Worm (Caenorhabditis elegans) whole organism, L4 larva: ENCODE data around the gene Y71H2AM.1.
"Not testable (repeated sequence)": the region's sequence is repeated elsewhere in the genome, so short reads cannot be mapped to it uniquely, and the experiment has no call there.

Source experiments
- T26A8.4 ChIP-seq: fragments of 200-800 bp; sonication (Bioruptor generic); IDR thresholded peaks from 2 replicates; pipeline ENCODE4 v1.3.6; 2022; ENCODE audit warnings: missing genetic modification characterization, missing compliant biosample characterization
- daf-16 ChIP-seq, 3 experiments: sonication (generic microtip); optimal IDR thresholded peaks; 2 replicates each; lab custom pipeline; 2016 to 2017; ENCODE audit warnings: missing genetic modification characterization in 3 of 3, missing genetic modification reagents in 3 of 3, mild to moderate bottlenecking in 2 of 3, missing compliant biosample characterization in 2 of 3, missing biosample characterization in 1 of 3, moderate library complexity in 1 of 3
- dmd-9 ChIP-seq: fragments of 200-800 bp; sonication (Bioruptor generic); IDR thresholded peaks from 2 replicates; pipeline ENCODE4 v1.3.6; 2022; ENCODE audit warnings: missing genetic modification reagents, missing genetic modification characterization, missing compliant biosample characterization
- dpl-1 ChIP-seq: fragments of 150-350 bp; optimal IDR thresholded peaks from 2 replicates; lab custom pipeline; 2014; ENCODE audit warnings: missing biosample characterization, missing genetic modification reagents, missing genetic modification characterization
- dve-1 ChIP-seq: sonication (generic microtip); optimal IDR thresholded peaks from 2 replicates; lab custom pipeline; 2017; ENCODE audit warnings: antibody characterized with exemption, mild to moderate bottlenecking, missing genetic modification characterization, missing compliant biosample characterization; ENCODE audit not compliant: insufficient read depth
- hlh-11 ChIP-seq: fragments of 200-800 bp; sonication (Bioruptor generic); optimal IDR thresholded peaks from 2 replicates; lab custom pipeline; 2018; ENCODE audit warnings: mild to moderate bottlenecking, missing genetic modification characterization, missing compliant biosample characterization
- lin-29 ChIP-seq: fragments of 200-800 bp; sonication (Bioruptor generic); IDR thresholded peaks from 2 replicates; pipeline ENCODE4 v1.3.6; 2022; ENCODE audit warnings: missing genetic modification reagents, missing genetic modification characterization, missing compliant biosample characterization
- lsy-2 ChIP-seq, 2 experiments: fragments of 150-350 bp in 1 of 2; sonication (generic microtip) in 1 of 2; optimal IDR thresholded peaks; 2 replicates each; lab custom pipeline; 2014 to 2017; ENCODE audit warnings: missing biosample characterization in 2 of 2, missing genetic modification characterization in 2 of 2
- madf-5 ChIP-seq, 2 experiments: fragments of 200-800 bp; sonication (Bioruptor generic); IDR thresholded peaks; 2 replicates each; pipeline ENCODE4 v1.3.6; 2022; ENCODE audit warnings: missing compliant biosample characterization in 2 of 2, missing genetic modification characterization in 2 of 2
- nhr-41 ChIP-seq: fragments of 200-800 bp; sonication (Bioruptor generic); IDR thresholded peaks from 2 replicates; pipeline ENCODE4 v1.3.6; 2022; ENCODE audit warnings: missing genetic modification reagents, missing genetic modification characterization, missing compliant biosample characterization
- zag-1 ChIP-seq: fragments of 150-350 bp; optimal IDR thresholded peaks from 2 replicates; lab custom pipeline; 2014; ENCODE audit warnings: missing biosample characterization, missing genetic modification characterization

Gene Y71H2AM.1

DNA sequence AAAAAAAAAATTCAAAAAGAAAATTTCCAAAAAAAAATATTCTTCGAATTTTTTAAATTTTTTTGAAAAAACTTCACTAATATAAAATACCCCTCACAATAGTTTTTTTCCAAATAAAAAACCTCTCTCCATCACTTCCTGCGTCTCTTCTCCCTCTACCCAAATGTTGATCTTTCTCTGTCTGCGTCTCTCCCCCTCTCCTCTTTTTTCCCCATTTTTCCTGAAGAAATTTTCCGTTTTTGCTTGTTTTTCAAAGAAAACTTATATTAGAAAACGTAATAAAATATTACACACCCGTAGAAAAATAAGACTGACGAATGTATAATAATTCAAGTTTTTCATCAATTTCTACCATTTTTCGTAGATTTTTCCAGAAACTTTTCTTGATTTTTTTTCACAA, 54.2 kb downstream of the Y71H2AM.1 start:
- TF ChIP-seq daf-16 (GFP tag; optimal IDR thresholded peaks at IDR 0.05; lab: Kevin White, UChicago): peak in 1 of 2 experiments; percentile 32
- no peak for TF ChIP-seq daf-16 (tag; optimal IDR thresholded peaks at IDR 0.05; lab: Kevin White, UChicago)
- peak in 1 of 2 experiments; percentile 17 for TF ChIP-seq lsy-2 (tag; optimal IDR thresholded peaks at IDR 0.05; lab: Kevin White, UChicago)
- TF ChIP-seq hlh-11 (tag; lab: Kevin White, UChicago): peak; percentile 13
- TF ChIP-seq dmd-9: no peak
- TF ChIP-seq dve-1 (tag; lab: Kevin White, UChicago): peak; percentile 18
- TF ChIP-seq dpl-1 (GFP tag; lab: Kevin White, UChicago): no peak
- no peak for TF ChIP-seq nhr-41 (GFP tag; lab: Robert Waterston, UW)
- no peak for TF ChIP-seq madf-5 (GFP tag; IDR thresholded peaks at IDR 0.05; lab: Robert Waterston, UW)
- TF ChIP-seq lin-29 (GFP tag; lab: Robert Waterston, UW): no peak
- TF ChIP-seq, all 104 proteins: peak for 4

DNA sequence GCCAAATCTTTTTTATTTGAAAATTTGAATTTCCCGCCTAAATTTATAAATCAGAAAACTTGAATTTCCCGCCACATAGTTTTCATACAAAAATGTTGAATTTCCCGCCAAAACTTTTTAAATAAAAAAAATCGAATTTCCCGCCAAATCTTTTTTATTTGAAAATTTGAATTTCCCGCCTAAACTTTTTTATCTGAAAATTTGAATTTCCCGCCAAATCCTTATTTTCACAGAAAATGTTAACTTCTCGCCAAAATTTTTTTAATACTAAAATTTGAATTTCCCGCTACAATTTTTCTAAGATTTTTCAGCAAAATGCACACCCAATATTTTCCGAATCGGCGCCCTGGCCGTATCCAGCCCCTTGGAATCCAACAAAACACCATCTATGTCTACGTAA, 55.1 kb downstream of the Y71H2AM.1 start, which contains the start of gene F56F11.2:
Gene F56F11.2, plus strand, starts transcription at position 301 of the 400 bp plus-strand sequence.
- not testable (repeated sequence) for TF ChIP-seq dmd-9; T26A8.4 (GFP tag; lab: Robert Waterston, UW); zag-1 (tag; lab: Kevin White, UChicago)
